Worm (Caenorhabditis elegans) whole organism, mixed stage, embryonic: ENCODE data around the gene ZK154.1.

Experiments used
- M03D4.4 ChIP-seq: sonication (generic microtip); optimal IDR thresholded peaks from 2 replicates; lab custom pipeline; 2017; ENCODE audit warnings: mild to moderate bottlenecking, missing genetic modification characterization, missing compliant biosample characterization
- bed-3 ChIP-seq: fragments of 200-800 bp; sonication (Bioruptor generic); optimal IDR thresholded peaks from 3 replicates; lab custom pipeline; 2018; ENCODE audit warnings: mild to moderate bottlenecking, missing genetic modification characterization, moderate library complexity, missing compliant biosample characterization
- blmp-1 ChIP-seq: fragments of 150-350 bp; optimal IDR thresholded peaks from 2 replicates; lab custom pipeline; 2014; ENCODE audit warnings: missing biosample characterization, missing genetic modification characterization
- ceh-39 ChIP-seq: fragments of 150-350 bp; optimal IDR thresholded peaks from 2 replicates; lab custom pipeline; 2014; ENCODE audit warnings: missing biosample characterization, missing genetic modification characterization
- ceh-43 ChIP-seq: fragments of 200-800 bp; sonication (Bioruptor generic); optimal IDR thresholded peaks from 2 replicates; lab custom pipeline; 2018; ENCODE audit warnings: mild to moderate bottlenecking, missing genetic modification characterization, moderate library complexity, missing compliant biosample characterization
- ceh-83 ChIP-seq: fragments of 200-800 bp; sonication (Bioruptor generic); optimal IDR thresholded peaks from 2 replicates; lab custom pipeline; 2018; ENCODE audit warnings: mild to moderate bottlenecking, missing genetic modification characterization, missing compliant biosample characterization
- cnd-1 ChIP-seq: fragments of 200-800 bp; sonication (Bioruptor generic); optimal IDR thresholded peaks from 2 replicates; lab custom pipeline; 2018; ENCODE audit warnings: mild to moderate bottlenecking, missing genetic modification characterization, missing compliant biosample characterization
- drap-1 ChIP-seq: fragments of 200-800 bp; sonication (Bioruptor generic); optimal IDR thresholded peaks from 3 replicates; lab custom pipeline; 2018; ENCODE audit warnings: mild to moderate bottlenecking, missing genetic modification characterization, missing compliant biosample characterization
- elt-1 ChIP-seq: sonication (generic microtip); optimal IDR thresholded peaks from 2 replicates; lab custom pipeline; 2017; ENCODE audit warnings: missing genetic modification characterization, mild to moderate bottlenecking, missing compliant biosample characterization, antibody characterized with exemption, moderate library complexity, borderline replicate concordance; ENCODE audit not compliant: insufficient read depth
- elt-3 ChIP-seq: fragments of 150-350 bp; optimal IDR thresholded peaks from 2 replicates; lab custom pipeline; 2014; ENCODE audit warnings: missing biosample characterization, missing genetic modification characterization
- flh-1 ChIP-seq: fragments of 200-800 bp; sonication (Bioruptor generic); optimal IDR thresholded peaks from 2 replicates; lab custom pipeline; 2018; ENCODE audit warnings: mild to moderate bottlenecking, missing genetic modification characterization, moderate library complexity, missing compliant biosample characterization
- ham-2 ChIP-seq: fragments of 200-800 bp; sonication (Bioruptor generic); optimal IDR thresholded peaks from 2 replicates; lab custom pipeline; 2018; ENCODE audit warnings: mild to moderate bottlenecking, missing genetic modification characterization, missing compliant biosample characterization
- lin-13 ChIP-seq: fragments of 150-350 bp; optimal IDR thresholded peaks from 2 replicates; lab custom pipeline; 2014; ENCODE audit warnings: missing biosample characterization, missing genetic modification characterization
- lin-32 ChIP-seq: fragments of 200-800 bp; sonication (Bioruptor generic); optimal IDR thresholded peaks from 2 replicates; lab custom pipeline; 2018; ENCODE audit warnings: mild to moderate bottlenecking, missing genetic modification characterization, missing compliant biosample characterization
- lsy-2 ChIP-seq: fragments of 150-350 bp; optimal IDR thresholded peaks from 2 replicates; lab custom pipeline; 2014; ENCODE audit warnings: missing biosample characterization, missing genetic modification characterization
- mab-5 ChIP-seq: fragments of 150-350 bp; optimal IDR thresholded peaks from 2 replicates; lab custom pipeline; 2014; ENCODE audit warnings: missing biosample characterization, missing genetic modification characterization
- mep-1 ChIP-seq: fragments of 150-350 bp; optimal IDR thresholded peaks from 2 replicates; lab custom pipeline; 2017; ENCODE audit warnings: missing biosample characterization, missing genetic modification reagents, missing genetic modification characterization, inconsistent platforms
- mls-2 ChIP-seq: sonication (generic microtip); optimal IDR thresholded peaks from 2 replicates; lab custom pipeline; 2016; ENCODE audit warnings: mild to moderate bottlenecking, missing genetic modification characterization, moderate library complexity, missing compliant biosample characterization
- nhr-12 ChIP-seq: fragments of 150-350 bp; optimal IDR thresholded peaks from 2 replicates; lab custom pipeline; 2014; ENCODE audit warnings: missing biosample characterization, missing genetic modification characterization
- nhr-2 ChIP-seq: fragments of 150-350 bp; optimal IDR thresholded peaks from 2 replicates; lab custom pipeline; 2014; ENCODE audit warnings: missing biosample characterization, missing genetic modification characterization
- nhr-237 ChIP-seq: fragments of 150-350 bp; optimal IDR thresholded peaks from 2 replicates; lab custom pipeline; 2014; ENCODE audit warnings: missing biosample characterization, missing genetic modification characterization
- nhr-28 ChIP-seq: fragments of 150-350 bp; optimal IDR thresholded peaks from 2 replicates; lab custom pipeline; 2014; ENCODE audit warnings: missing biosample characterization, missing genetic modification characterization
- nhr-76 ChIP-seq: sonication (generic microtip); optimal IDR thresholded peaks from 2 replicates; lab custom pipeline; 2017; ENCODE audit warnings: missing biosample characterization, missing genetic modification characterization
- sem-2 ChIP-seq: fragments of 200-800 bp; sonication (Bioruptor generic); optimal IDR thresholded peaks from 2 replicates; lab custom pipeline; 2018; ENCODE audit warnings: mild to moderate bottlenecking, missing genetic modification characterization, missing compliant biosample characterization
- snpc-4 ChIP-seq: fragments of 150-350 bp; optimal IDR thresholded peaks from 2 replicates; lab custom pipeline; 2014; ENCODE audit warnings: missing biosample characterization, missing genetic modification characterization
- sptf-1 ChIP-seq: sonication (generic microtip); optimal IDR thresholded peaks from 2 replicates; lab custom pipeline; 2017; ENCODE audit warnings: mild to moderate bottlenecking, missing genetic modification characterization, moderate library complexity, missing compliant biosample characterization
- unc-120 ChIP-seq: sonication (generic microtip); optimal IDR thresholded peaks from 2 replicates; lab custom pipeline; 2017; ENCODE audit warnings: missing genetic modification characterization, missing compliant biosample characterization; ENCODE audit not compliant: poor library complexity, severe bottlenecking
- unc-39 ChIP-seq: fragments of 150-350 bp; optimal IDR thresholded peaks from 2 replicates; lab custom pipeline; 2014; ENCODE audit warnings: missing biosample characterization, missing genetic modification characterization
- unc-62 ChIP-seq: fragments of 150-350 bp; optimal IDR thresholded peaks from 2 replicates; lab custom pipeline; 2014; ENCODE audit warnings: missing biosample characterization, missing genetic modification reagents, missing genetic modification characterization
- zip-8 ChIP-seq: fragments of 150-350 bp; optimal IDR thresholded peaks from 2 replicates; lab custom pipeline; 2014; ENCODE audit warnings: missing biosample characterization, missing genetic modification characterization
- ztf-11 ChIP-seq: fragments of 150-350 bp; optimal IDR thresholded peaks from 2 replicates; lab custom pipeline; 2014; ENCODE audit warnings: missing biosample characterization, missing genetic modification characterization

Gene ZK154.1

ce11 chrX:7745386-7745785 is 34.0 kb upstream of the ZK154.1 start:
- TF ChIP-seq unc-120 (no peak), sptf-1 (no peak), elt-1 (tag; lab: Kevin White, UChicago) (no peak), flh-1 (GFP tag; lab: Kevin White, UChicago) (no peak), sem-2 (GFP tag; lab: Kevin White, UChicago) (no peak), zip-8 (tag; lab: Kevin White, UChicago) (no peak), lin-32 (GFP tag; lab: Kevin White, UChicago) (no peak), snpc-4 (tag; lab: Kevin White, UChicago) (no peak), unc-62 (GFP tag; lab: Kevin White, UChicago) (no peak), M03D4.4 (tag; lab: Kevin White, UChicago) (no peak), nhr-28 (tag; lab: Kevin White, UChicago) (no peak), unc-39 (no peak), nhr-12 (tag; lab: Kevin White, UChicago) (no peak), elt-3 (tag; lab: Kevin White, UChicago) (no peak), nhr-2 (tag; lab: Kevin White, UChicago) (no peak), mls-2 (tag; lab: Kevin White, UChicago) (no peak), lsy-2 (tag; lab: Kevin White, UChicago) (no peak), nhr-237 (tag; lab: Kevin White, UChicago) (no peak), drap-1 (no peak)

ce11 chrX:7750084-7750483 is 29.3 kb upstream of the ZK154.1 start:
- TF ChIP-seq zip-8 (tag; lab: Kevin White, UChicago) (no peak), nhr-2 (tag; lab: Kevin White, UChicago) (peak; percentile 35), mep-1 (tag; lab: Kevin White, UChicago) (no peak)
- TF ChIP-seq, all 35 proteins: peak for 1

- TF ChIP-seq unc-62 (GFP tag; lab: Kevin White, UChicago) (no peak), ztf-11 (tag; lab: Kevin White, UChicago) (no peak), elt-1 (tag; lab: Kevin White, UChicago) (no peak), nhr-76 (tag; lab: Kevin White, UChicago) (no peak), mep-1 (tag; lab: Kevin White, UChicago) (no peak), lsy-2 (tag; lab: Kevin White, UChicago) (no peak), ceh-39 (tag; lab: Kevin White, UChicago) (no peak), flh-1 (GFP tag; lab: Kevin White, UChicago) (no peak), bed-3 (GFP tag; lab: Kevin White, UChicago) (no peak), ceh-43 (GFP tag; lab: Kevin White, UChicago) (no peak), nhr-237 (tag; lab: Kevin White, UChicago) (no peak), lin-13 (tag; lab: Kevin White, UChicago) (no peak), elt-3 (tag; lab: Kevin White, UChicago) (no peak), lin-32 (GFP tag; lab: Kevin White, UChicago) (no peak), nhr-2 (tag; lab: Kevin White, UChicago) (no peak), ceh-83 (GFP tag; lab: Kevin White, UChicago) (no peak), snpc-4 (tag; lab: Kevin White, UChicago) (no peak), mab-5 (tag; lab: Kevin White, UChicago) (no peak), ham-2 (no peak), zip-8 (tag; lab: Kevin White, UChicago) (no peak)
Observed at ce11 chrX:7752770-7753169, 26.6 kb upstream of the ZK154.1 start, which contains the start of gene deg-1. deg-1 (plus strand) TSS chrX:7753070.

- TF ChIP-seq ceh-83 (GFP tag; lab: Kevin White, UChicago) (no peak), nhr-12 (tag; lab: Kevin White, UChicago) (no peak), flh-1 (GFP tag; lab: Kevin White, UChicago) (no peak), cnd-1 (no peak), lin-32 (GFP tag; lab: Kevin White, UChicago) (no peak), elt-1 (tag; lab: Kevin White, UChicago) (peak; percentile 83), ceh-39 (tag; lab: Kevin White, UChicago) (no peak), mls-2 (tag; lab: Kevin White, UChicago) (no peak), sptf-1 (peak; percentile 21), blmp-1 (tag; lab: Kevin White, UChicago) (no peak), mab-5 (tag; lab: Kevin White, UChicago) (no peak), bed-3 (GFP tag; lab: Kevin White, UChicago) (no peak), ztf-11 (tag; lab: Kevin White, UChicago) (no peak), ceh-43 (GFP tag; lab: Kevin White, UChicago) (no peak)
Observed at ce11 chrX:7773714-7774318, 5.6 kb upstream of the ZK154.1 start.
